Worm (Caenorhabditis elegans): ENCODE data around the gene tbc-8.
"Not testable (repeated sequence)": the region's sequence is repeated elsewhere in the genome, so short reads cannot be mapped to it uniquely, and the experiment has no call there.

The tbc-8 gene

DNA sequence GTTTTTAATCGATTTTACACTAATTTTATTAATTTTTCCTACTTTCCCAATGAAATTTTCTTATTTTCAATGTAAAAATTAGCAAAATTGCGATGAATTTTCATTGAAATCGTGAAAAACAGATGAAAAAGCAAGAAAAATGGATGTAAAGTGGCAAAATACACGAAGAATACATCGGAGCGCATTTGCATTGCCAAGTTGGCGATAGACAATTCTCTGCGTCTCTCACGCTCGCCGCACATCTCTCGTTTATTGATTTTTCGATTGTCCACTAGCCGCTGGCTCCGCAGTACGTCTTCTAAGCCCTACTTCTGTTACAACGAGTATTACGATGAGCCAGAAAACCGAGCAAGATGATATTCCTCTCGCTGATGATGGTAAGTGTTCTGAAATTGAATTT, 46.0 kb upstream of the tbc-8 start, which contains the start of gene unc-69 (continued):
- no peak for TF ChIP-seq elt-2 (tag; optimal IDR thresholded peaks at IDR 0.05)
- TF ChIP-seq unc-30 (tag; optimal IDR thresholded peaks at IDR 0.05): no peak
- peak in 1 of 6 experiments; percentile 11 for TF ChIP-seq elt-3 (tag; optimal IDR thresholded peaks at IDR 0.05)
- TF ChIP-seq fkh-10 (GFP tag; optimal IDR thresholded peaks at IDR 0.05): no peak
- no peak for TF ChIP-seq vab-15 (tag; optimal IDR thresholded peaks at IDR 0.05)
- TF ChIP-seq ets-5 (GFP tag; IDR thresholded peaks at IDR 0.05): no peak
- TF ChIP-seq nhr-84 (tag; optimal IDR thresholded peaks at IDR 0.05): no peak
- no peak for TF ChIP-seq pax-3 (tag; optimal IDR thresholded peaks at IDR 0.05)
- peak; percentile 44 for TF ChIP-seq nhr-20 (tag; optimal IDR thresholded peaks at IDR 0.05)
- TF ChIP-seq unc-86 (tag; optimal IDR thresholded peaks at IDR 0.05): peak; percentile 61
- TF ChIP-seq C16A3.4 (tag; optimal IDR thresholded peaks at IDR 0.05): peak; percentile 0
- peak; percentile 43 for TF ChIP-seq isw-1 (GFP tag; IDR thresholded peaks at IDR 0.05)
- TF ChIP-seq snu-23 (GFP tag; optimal IDR thresholded peaks at IDR 0.05): peak; percentile 73
- peak; percentile 59 for TF ChIP-seq rnt-1 (tag; optimal IDR thresholded peaks at IDR 0.05)
- TF ChIP-seq aly-2 (tag; optimal IDR thresholded peaks at IDR 0.05): no peak
- TF ChIP-seq lsy-2 (tag; optimal IDR thresholded peaks at IDR 0.05): peak; percentile 66 to 79
- TF ChIP-seq nhr-47 (tag; optimal IDR thresholded peaks at IDR 0.05): peak; percentile 69
- TF ChIP-seq sox-4 (tag; optimal IDR thresholded peaks at IDR 0.05): no peak
- TF ChIP-seq hpl-2 (GFP tag; optimal IDR thresholded peaks at IDR 0.05): no peak

DNA sequence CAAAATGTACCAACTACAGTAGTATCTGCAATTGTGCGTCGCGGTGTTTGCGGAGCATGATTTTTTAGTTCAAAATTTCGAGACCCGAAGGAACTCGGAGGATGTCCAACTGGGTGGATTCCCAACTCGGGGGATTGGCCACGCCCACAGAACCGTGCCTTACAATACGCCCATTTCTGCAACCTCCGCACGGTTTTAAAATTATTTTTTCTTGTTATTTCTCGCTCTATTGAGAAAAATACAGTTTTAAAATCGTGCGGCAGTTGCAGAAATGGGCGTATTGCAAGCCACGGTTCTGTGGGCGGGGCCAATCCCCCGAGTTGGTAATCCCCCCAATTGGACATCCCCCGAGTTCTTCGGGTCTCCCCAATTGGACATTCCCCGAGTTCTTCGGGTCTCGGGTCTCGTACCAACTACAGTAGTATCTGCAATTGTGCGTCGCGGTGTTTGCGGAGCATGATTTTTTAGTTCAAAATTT, 44.5 kb upstream of the tbc-8 start:
- peak in 1 of 2 experiments; percentile 6 for TF ChIP-seq efl-1 (optimal IDR thresholded peaks at IDR 0.05)
- TF ChIP-seq efl-1 (GFP tag; optimal IDR thresholded peaks at IDR 0.05 in 1 of 2): not testable (repeated sequence)

DNA sequence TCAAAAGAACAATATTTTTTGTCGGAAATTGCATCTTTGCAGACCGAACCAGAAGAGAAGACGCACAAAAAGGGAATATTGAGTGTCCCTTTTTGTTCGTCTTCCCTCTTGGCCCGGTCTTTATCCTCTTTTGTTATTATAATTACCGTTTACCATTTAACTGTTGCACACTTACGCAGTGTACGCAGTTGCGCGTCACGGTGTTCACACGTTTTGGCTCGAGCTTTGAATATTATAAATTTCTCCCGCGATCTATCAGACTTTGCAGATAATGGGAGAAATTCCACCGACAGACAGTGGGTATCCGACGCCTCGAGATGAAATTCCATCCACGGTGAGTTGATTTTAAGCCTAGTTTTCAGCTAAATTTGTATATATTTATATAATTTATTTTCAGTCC, 44.0 kb upstream of the tbc-8 start, which contains the start of gene sas-7:
Gene sas-7, plus strand, starts transcription at position 232 of the 400 bp plus-strand sequence.
- TF ChIP-seq pag-3 (tag; optimal IDR thresholded peaks at IDR 0.05; ENCODE audit: borderline replicate concordance, insufficient read depth) (no peak), dsc-1 (tag; optimal IDR thresholded peaks at IDR 0.05) (no peak), nhr-47 (tag; optimal IDR thresholded peaks at IDR 0.05) (no peak), lin-13 (GFP tag; optimal IDR thresholded peaks at IDR 0.05) (no peak), ces-1 (GFP tag; optimal IDR thresholded peaks at IDR 0.05) (no peak), nhr-71 (tag; optimal IDR thresholded peaks at IDR 0.05) (no peak), lir-3 (tag; optimal IDR thresholded peaks at IDR 0.05; ENCODE audit: poor library complexity) (no peak), jun-1 (tag; optimal IDR thresholded peaks at IDR 0.05) (no peak), ceh-88 (GFP tag; IDR thresholded peaks at IDR 0.05) (no peak), F16B12.6 (tag; optimal IDR thresholded peaks at IDR 0.05) (peak; percentile 77), grh-1 (GFP tag; IDR thresholded peaks at IDR 0.05) (no peak), unc-98 (GFP tag; IDR thresholded peaks at IDR 0.05) (no peak), skn-1 (tag; optimal IDR thresholded peaks at IDR 0.05) (no peak), blmp-1 (tag; optimal IDR thresholded peaks at IDR 0.05) (peak; percentile 22), dpl-1 (GFP tag; optimal IDR thresholded peaks at IDR 0.05) (peak; percentile 57 to 75 (median 65)), efl-1 (optimal IDR thresholded peaks at IDR 0.05) (peak in 1 of 2 experiments; percentile 69), efl-1 (GFP tag; optimal IDR thresholded peaks at IDR 0.05 in 1 of 2) (peak; percentile 78 to 97), C16A3.4 (tag; optimal IDR thresholded peaks at IDR 0.05) (no peak), tlp-1 (tag; optimal IDR thresholded peaks at IDR 0.05) (no peak), zip-4 (GFP tag; optimal IDR thresholded peaks at IDR 0.05) (no peak), lsy-2 (tag; optimal IDR thresholded peaks at IDR 0.05) (peak in 1 of 2 experiments; percentile 1), hpl-2 (GFP tag; optimal IDR thresholded peaks at IDR 0.05) (no peak), lin-35 (GFP tag; optimal IDR thresholded peaks at IDR 0.05) (peak; percentile 35 to 81), ztf-4 (tag; optimal IDR thresholded peaks at IDR 0.05) (no peak), lin-39 (tag; optimal IDR thresholded peaks at IDR 0.05) (no peak), alr-1 (tag; optimal IDR thresholded peaks at IDR 0.05; ENCODE audit: borderline replicate concordance) (no peak), ets-5 (GFP tag; IDR thresholded peaks at IDR 0.05) (no peak), sptf-1 (tag; optimal IDR thresholded peaks at IDR 0.05) (no peak), ceh-90 (tag; optimal IDR thresholded peaks at IDR 0.05) (no peak), zag-1 (tag; optimal IDR thresholded peaks at IDR 0.05) (no peak), nhr-237 (tag; optimal IDR thresholded peaks at IDR 0.05) (no peak), nhr-84 (tag; optimal IDR thresholded peaks at IDR 0.05) (no peak)

Measured in whole organism, L1 larva.